Fruit fly (Drosophila melanogaster): ENCODE measurements around the gene CG12818.
A peak's percentile ranks its signal among the peaks of the same experiment; 100 is the strongest.

The CG12818 gene

dm6 chr3R:10357364-10357676 lies 25.9 kb downstream of the CG12818 start:
- TF ChIP-seq Ets98B (GFP tag; IDR thresholded peaks at IDR 0.05), result no peak
- TF ChIP-seq EcR (GFP tag; optimal IDR thresholded peaks at IDR 0.05), result peak; percentile 26

dm6 chr3R:10364287-10364686 lies 32.9 kb downstream of the CG12818 start:
- no peak for TF ChIP-seq CG17806 (tag; optimal IDR thresholded peaks at IDR 0.05)
- no peak for TF ChIP-seq CG4496 (GFP tag; IDR thresholded peaks at IDR 0.05)
- no peak for TF ChIP-seq fd96Ca (GFP tag; IDR thresholded peaks at IDR 0.05)

- TF ChIP-seq CG8301 (tag; optimal IDR thresholded peaks at IDR 0.05) (no peak), CG17806 (tag; optimal IDR thresholded peaks at IDR 0.05) (no peak), CG4496 (GFP tag; IDR thresholded peaks at IDR 0.05) (no peak), rn (GFP tag; IDR thresholded peaks at IDR 0.05) (no peak), Pif1A (GFP tag; optimal IDR thresholded peaks at IDR 0.05) (no peak), CG14655 (GFP tag; optimal IDR thresholded peaks at IDR 0.05) (no peak), Pif1B (GFP tag; optimal IDR thresholded peaks at IDR 0.05) (no peak), CG32121 (GFP tag; IDR thresholded peaks at IDR 0.05) (no peak), fd96Ca (GFP tag; IDR thresholded peaks at IDR 0.05) (no peak)
Observed at dm6 chr3R:10368251-10368650, 36.9 kb downstream of the CG12818 start.

dm6 chr3R:10369799-10370198 lies 38.4 kb downstream of the CG12818 start:
- no peak for TF ChIP-seq CG9948 (tag; optimal IDR thresholded peaks at IDR 0.05)
- no peak for TF ChIP-seq D1 (tag; optimal IDR thresholded peaks at IDR 0.05)
- TF ChIP-seq Pif1B (GFP tag; optimal IDR thresholded peaks at IDR 0.05), result no peak
- no peak for TF ChIP-seq Snoo (tag; optimal IDR thresholded peaks at IDR 0.05)
- no peak for TF ChIP-seq Ets98B (GFP tag; IDR thresholded peaks at IDR 0.05)
- TF ChIP-seq CG13204 (GFP tag; optimal IDR thresholded peaks at IDR 0.05), result no peak
- TF ChIP-seq CG34367 (tag; optimal IDR thresholded peaks at IDR 0.05), result no peak
- TF ChIP-seq EcR (GFP tag; optimal IDR thresholded peaks at IDR 0.05), result no peak
- no peak for TF ChIP-seq CG17806 (tag; optimal IDR thresholded peaks at IDR 0.05)

- TF ChIP-seq EcR (GFP tag; optimal IDR thresholded peaks at IDR 0.05) (no peak), Pif1A (GFP tag; optimal IDR thresholded peaks at IDR 0.05) (no peak), CG17806 (tag; optimal IDR thresholded peaks at IDR 0.05) (no peak), fd96Ca (GFP tag; IDR thresholded peaks at IDR 0.05) (no peak), CG10348 (GFP tag; IDR thresholded peaks at IDR 0.05) (no peak), CG32121 (GFP tag; IDR thresholded peaks at IDR 0.05) (no peak), CG4496 (GFP tag; IDR thresholded peaks at IDR 0.05) (no peak), CG14655 (GFP tag; optimal IDR thresholded peaks at IDR 0.05) (no peak), CG12605 (GFP tag; IDR thresholded peaks at IDR 0.05) (no peak), Pif1B (GFP tag; optimal IDR thresholded peaks at IDR 0.05) (no peak), CG9948 (tag; optimal IDR thresholded peaks at IDR 0.05) (no peak), CG34367 (tag; optimal IDR thresholded peaks at IDR 0.05) (no peak)
Observed at dm6 chr3R:10370495-10370894, 39.1 kb downstream of the CG12818 start.

dm6 chr3R:10377849-10378248 lies 46.5 kb downstream of the CG12818 start, which contains the start of gene Rfx:
Gene Rfx (minus strand): TSS chr3R:10378068.
- TF ChIP-seq CG17806 (tag; optimal IDR thresholded peaks at IDR 0.05), result no peak
- TF ChIP-seq fd96Ca (GFP tag; IDR thresholded peaks at IDR 0.05), result no peak
- peak; percentile 28 for TF ChIP-seq Pif1B (GFP tag; optimal IDR thresholded peaks at IDR 0.05)
- TF ChIP-seq D1 (tag; optimal IDR thresholded peaks at IDR 0.05), result peak; percentile 47
- peak; percentile 37 for TF ChIP-seq CG15710 (tag; optimal IDR thresholded peaks at IDR 0.05)
- no peak for TF ChIP-seq rn (GFP tag; IDR thresholded peaks at IDR 0.05)
- no peak for TF ChIP-seq Pif1A (GFP tag; optimal IDR thresholded peaks at IDR 0.05)
- TF ChIP-seq CG8301 (tag; optimal IDR thresholded peaks at IDR 0.05), result peak; percentile 35
- TF ChIP-seq CG13204 (GFP tag; optimal IDR thresholded peaks at IDR 0.05), result no peak
- no peak for TF ChIP-seq CG32121 (GFP tag; IDR thresholded peaks at IDR 0.05)
- TF ChIP-seq Ets98B (GFP tag; IDR thresholded peaks at IDR 0.05), result no peak
- no peak for TF ChIP-seq CG4496 (GFP tag; IDR thresholded peaks at IDR 0.05)
- TF ChIP-seq gl (tag; optimal IDR thresholded peaks at IDR 0.05), result peak; percentile 47
- TF ChIP-seq CG12605 (GFP tag; IDR thresholded peaks at IDR 0.05), result no peak
- TF ChIP-seq CG10348 (GFP tag; IDR thresholded peaks at IDR 0.05), result no peak
- TF ChIP-seq CG14655 (GFP tag; optimal IDR thresholded peaks at IDR 0.05), result no peak
- no peak for TF ChIP-seq EcR (GFP tag; optimal IDR thresholded peaks at IDR 0.05)
- no peak for TF ChIP-seq Snoo (tag; optimal IDR thresholded peaks at IDR 0.05)
- TF ChIP-seq CG8159 (tag; optimal IDR thresholded peaks at IDR 0.05), result peak; percentile 42
- no peak for TF ChIP-seq CG9948 (tag; optimal IDR thresholded peaks at IDR 0.05)
- no peak for TF ChIP-seq CG34367 (tag; optimal IDR thresholded peaks at IDR 0.05)

- peak; percentile 24 for TF ChIP-seq CG14655 (GFP tag; optimal IDR thresholded peaks at IDR 0.05)
- TF ChIP-seq EcR (GFP tag; optimal IDR thresholded peaks at IDR 0.05), result no peak
Observed at dm6 chr3R:10378989-10379388, 47.6 kb downstream of the CG12818 start.

- no peak for TF ChIP-seq CG8159 (tag; optimal IDR thresholded peaks at IDR 0.05)
- no peak for TF ChIP-seq D1 (tag; optimal IDR thresholded peaks at IDR 0.05)
- no peak for TF ChIP-seq CG9948 (tag; optimal IDR thresholded peaks at IDR 0.05)
- no peak for TF ChIP-seq CG34367 (tag; optimal IDR thresholded peaks at IDR 0.05)
- TF ChIP-seq rn (GFP tag; IDR thresholded peaks at IDR 0.05), result no peak
- TF ChIP-seq Pif1A (GFP tag; optimal IDR thresholded peaks at IDR 0.05), result no peak
- TF ChIP-seq CG15710 (tag; optimal IDR thresholded peaks at IDR 0.05), result no peak
- TF ChIP-seq fd96Ca (GFP tag; IDR thresholded peaks at IDR 0.05), result no peak
- TF ChIP-seq CG14655 (GFP tag; optimal IDR thresholded peaks at IDR 0.05), result no peak
- TF ChIP-seq CG13204 (GFP tag; optimal IDR thresholded peaks at IDR 0.05), result no peak
Observed at dm6 chr3R:10379409-10379808, 48.0 kb downstream of the CG12818 start.

Data from whole organism, pupa.